Worm (Caenorhabditis elegans) whole organism, L4/young adult: ENCODE data around the gene let-60.

Experiments used
- W03F9.2 ChIP-seq: fragments of 150-350 bp; optimal IDR thresholded peaks from 2 replicates; lab custom pipeline; 2014; ENCODE audit warnings: missing biosample characterization, missing genetic modification characterization
- dao-5 ChIP-seq: sonication (generic microtip); optimal IDR thresholded peaks from 2 replicates; lab custom pipeline; 2016; ENCODE audit warnings: missing genotype, missing genetic modification characterization, moderate library complexity, missing compliant biosample characterization
- him-1 ChIP-seq: sonication (generic microtip); optimal IDR thresholded peaks from 2 replicates; lab custom pipeline; 2016; ENCODE audit warnings: missing genotype, missing genetic modification reagents, missing genetic modification characterization, missing compliant biosample characterization

ce11 chrIV:11645354-11645753 is 45.5 kb downstream of the let-60 start:
- TF ChIP-seq W03F9.2 (tag; lab: Kevin White, UChicago) (no peak), him-1 (no peak), dao-5 (tag; lab: Kevin White, UChicago) (no peak)
